Worm (Caenorhabditis elegans): Measurements from ENCODE around the gene ZK829.7.

DNA sequence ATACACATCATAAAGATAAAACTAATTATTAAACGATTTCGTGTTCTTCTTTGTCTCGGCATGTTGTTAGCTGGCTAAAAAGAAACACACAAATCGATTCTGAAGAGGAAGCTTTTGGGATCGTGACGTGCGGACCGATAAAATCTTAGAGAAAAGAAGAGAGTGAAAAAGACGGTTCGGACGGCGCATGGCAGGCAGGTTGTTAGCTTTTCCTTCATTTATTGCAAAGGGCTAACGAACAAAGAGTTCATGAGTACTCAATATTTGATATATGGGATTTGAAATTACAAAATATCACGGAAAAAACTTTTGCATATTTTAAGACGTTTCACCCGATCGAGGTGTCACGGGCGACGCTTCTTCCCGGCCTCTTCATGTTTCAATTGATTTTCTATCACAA, 15.7 kb downstream of the ZK829.7 start, which contains the start of gene ZK829.3:
- TF ChIP-seq ceh-16 (tag; optimal IDR thresholded peaks at IDR 0.05) = no peak
- TF ChIP-seq nhr-43 (tag; optimal IDR thresholded peaks at IDR 0.05; ENCODE audit: poor library complexity, severe bottlenecking) = no peak
- TF ChIP-seq daf-12 (tag; optimal IDR thresholded peaks at IDR 0.05) = no peak
- no peak for TF ChIP-seq nhr-28 (tag; optimal IDR thresholded peaks at IDR 0.05)
- TF ChIP-seq unc-62 (GFP tag; optimal IDR thresholded peaks at IDR 0.05) = no peak
- no peak for TF ChIP-seq elt-1 (tag; optimal IDR thresholded peaks at IDR 0.05)
- no peak for TF ChIP-seq nhr-67 (tag; optimal IDR thresholded peaks at IDR 0.05)
- TF ChIP-seq fkh-10 (GFP tag; optimal IDR thresholded peaks at IDR 0.05) = no peak
- no peak for TF ChIP-seq nhr-11 (tag; optimal IDR thresholded peaks at IDR 0.05)

All from whole organism, L3 larva.